Worm (Caenorhabditis elegans): ENCODE results near the gene Y46C8AL.11.

Y46C8AL.11 gene

ce11 chrIV:3915296-3915695 lies 27.8 kb upstream of the Y46C8AL.11 start, which contains the start of gene srz-20:
TSS of gene srz-20 (plus strand) at chrIV:3915596.
- TF ChIP-seq ceh-63 (GFP tag; optimal IDR thresholded peaks at IDR 0.05) (no peak), nhr-237 (tag; optimal IDR thresholded peaks at IDR 0.05) (no peak), nhr-11 (tag; optimal IDR thresholded peaks at IDR 0.05) (no peak), zag-1 (tag; optimal IDR thresholded peaks at IDR 0.05) (no peak), lin-39 (tag; optimal IDR thresholded peaks at IDR 0.05) (no peak), fkh-10 (GFP tag; optimal IDR thresholded peaks at IDR 0.05) (no peak), xbp-1 (tag; optimal IDR thresholded peaks at IDR 0.05) (no peak), blmp-1 (tag; optimal IDR thresholded peaks at IDR 0.05) (no peak), efl-3 (GFP tag; optimal IDR thresholded peaks at IDR 0.05) (no peak)

DNA sequence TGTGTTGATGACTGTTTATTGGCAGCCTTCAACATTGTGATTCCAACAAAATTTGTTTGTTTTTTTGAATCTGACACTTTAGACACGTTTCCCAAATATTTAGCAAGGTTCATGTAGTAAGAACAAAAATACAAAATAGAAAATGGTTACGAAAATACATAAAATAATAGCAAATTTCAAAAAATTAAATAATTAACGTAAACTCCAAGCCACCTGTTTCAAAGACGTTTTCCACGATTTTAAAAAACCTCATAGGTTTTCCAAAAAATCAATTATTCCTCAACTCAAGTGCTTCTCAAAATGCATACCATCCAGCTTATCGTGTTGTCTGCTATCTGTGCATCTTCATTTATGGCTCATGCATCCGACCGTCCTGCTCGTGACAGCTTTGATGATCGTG lies 25.7 kb upstream of the Y46C8AL.11 start, which contains the start of gene F56D6.14:
F56D6.14 (plus strand) TSS at position 301 of the 400 bp plus-strand sequence.
- TF ChIP-seq pag-3 (tag; optimal IDR thresholded peaks at IDR 0.05; ENCODE audit: borderline replicate concordance, insufficient read depth), result no peak
- TF ChIP-seq unc-30 (tag; optimal IDR thresholded peaks at IDR 0.05), result no peak
- no peak for TF ChIP-seq nhr-90 (tag; optimal IDR thresholded peaks at IDR 0.05; ENCODE audit: poor library complexity)
- no peak for TF ChIP-seq pqm-1 (tag; optimal IDR thresholded peaks at IDR 0.05)
- no peak for TF ChIP-seq nhr-19 (GFP tag; conservative IDR thresholded peaks at IDR 0.05)

DNA sequence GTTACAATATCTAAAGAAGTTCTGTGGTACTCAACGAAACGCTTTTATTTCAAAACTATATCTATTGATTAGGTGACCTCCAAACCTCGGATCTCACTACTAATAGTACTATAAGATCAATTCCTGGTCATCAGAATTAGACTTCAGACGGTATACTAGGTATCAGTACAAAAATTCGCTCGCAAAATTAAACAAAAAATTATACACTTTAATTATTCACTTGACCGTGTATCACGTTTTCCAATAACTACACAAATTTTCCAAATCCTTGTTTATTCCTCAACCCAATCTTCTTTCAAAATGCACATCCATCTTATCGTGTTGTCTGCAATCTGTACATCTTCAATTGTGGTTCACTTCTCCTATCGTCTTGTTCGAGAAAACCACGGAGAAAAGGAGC lies 24.9 kb upstream of the Y46C8AL.11 start, which contains the start of gene F56D6.23:
F56D6.23 (plus strand) TSS at position 301 of the 400 bp plus-strand sequence.
- no peak for TF ChIP-seq elt-2 (tag; optimal IDR thresholded peaks at IDR 0.05)
- TF ChIP-seq ceh-82 (tag; optimal IDR thresholded peaks at IDR 0.05), result no peak
- no peak for TF ChIP-seq efl-1 (optimal IDR thresholded peaks at IDR 0.05)
- TF ChIP-seq efl-1 (GFP tag; optimal IDR thresholded peaks at IDR 0.05 in 1 of 2), result no peak
- no peak for TF ChIP-seq efl-3 (GFP tag; optimal IDR thresholded peaks at IDR 0.05)
- TF ChIP-seq snu-23 (GFP tag; optimal IDR thresholded peaks at IDR 0.05), result no peak
- TF ChIP-seq elt-3 (tag; optimal IDR thresholded peaks at IDR 0.05), result no peak
- TF ChIP-seq fkh-4 (tag; optimal IDR thresholded peaks at IDR 0.05; ENCODE audit: borderline replicate concordance), result no peak
- TF ChIP-seq Y116A8C.19 (tag; optimal IDR thresholded peaks at IDR 0.05; ENCODE audit: borderline replicate concordance), result no peak
- no peak for TF ChIP-seq ceh-88 (GFP tag; IDR thresholded peaks at IDR 0.05)
- no peak for TF ChIP-seq pqm-1 (tag; optimal IDR thresholded peaks at IDR 0.05)
- no peak for TF ChIP-seq skn-1 (tag; optimal IDR thresholded peaks at IDR 0.05)
- no peak for TF ChIP-seq nhr-84 (tag; optimal IDR thresholded peaks at IDR 0.05)
- TF ChIP-seq aha-1 (tag; optimal IDR thresholded peaks at IDR 0.05), result no peak
- TF ChIP-seq sptf-1 (tag; optimal IDR thresholded peaks at IDR 0.05), result no peak
- no peak for TF ChIP-seq F16B12.6 (tag; optimal IDR thresholded peaks at IDR 0.05)
- TF ChIP-seq C04F5.9 (tag; optimal IDR thresholded peaks at IDR 0.05), result no peak
- TF ChIP-seq mdl-1 (tag; optimal IDR thresholded peaks at IDR 0.05), result no peak

DNA sequence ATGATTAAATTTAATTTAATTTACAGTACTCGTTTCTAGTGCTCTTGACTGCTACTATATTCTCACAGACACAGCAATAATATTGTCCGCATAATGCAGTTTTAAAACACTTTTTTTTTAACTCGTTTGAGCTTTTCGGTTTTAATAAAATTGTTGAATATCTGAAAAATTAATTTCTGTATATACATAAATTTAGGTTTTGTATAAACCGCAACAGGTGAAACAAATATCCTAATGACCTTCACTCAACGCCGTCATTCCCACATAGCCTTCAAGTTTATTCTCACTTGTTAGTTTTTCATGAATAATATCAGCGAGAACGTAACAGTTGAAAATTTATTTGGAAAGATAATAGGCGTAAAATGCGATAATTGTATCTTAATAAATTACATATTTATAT lies 23.6 kb upstream of the Y46C8AL.11 start, which contains the start of gene srz-19:
srz-19 (plus strand) TSS at position 301 of the 400 bp plus-strand sequence.
- no peak for TF ChIP-seq nhr-71 (tag; optimal IDR thresholded peaks at IDR 0.05)
- TF ChIP-seq nhr-76 (tag; optimal IDR thresholded peaks at IDR 0.05), result no peak

- peak; percentile 94 for TF ChIP-seq elt-2 (tag; optimal IDR thresholded peaks at IDR 0.05)
- TF ChIP-seq pqm-1 (tag; optimal IDR thresholded peaks at IDR 0.05), result peak; percentile 21
- TF ChIP-seq fkh-4 (tag; optimal IDR thresholded peaks at IDR 0.05; ENCODE audit: borderline replicate concordance), result no peak
Observed at ce11 chrIV:3921898-3922297, 21.2 kb upstream of the Y46C8AL.11 start, which contains the start of gene clec-67. TSS of gene clec-67 (plus strand) at chrIV:3922165.

ce11 chrIV:3926117-3926516 lies 17.0 kb upstream of the Y46C8AL.11 start, which contains the start of gene clec-68:
TSS of gene clec-68 (plus strand) at chrIV:3926417.
- TF ChIP-seq aly-2 (tag; optimal IDR thresholded peaks at IDR 0.05) (no peak), lin-13 (GFP tag; optimal IDR thresholded peaks at IDR 0.05) (no peak), nhr-76 (tag; optimal IDR thresholded peaks at IDR 0.05) (no peak)
